Fruit fly (Drosophila melanogaster) whole organism, adult: Measurements from ENCODE around the gene CG5902.

Source experiments
- CG11617 ChIP-seq: fragments of 200-800 bp; sonication (Bioruptor generic); optimal IDR thresholded peaks from 2 replicates; lab custom pipeline; 2017; ENCODE audit warnings: mild to moderate bottlenecking, missing biosample characterization, missing genetic modification reagents, missing genetic modification characterization
- CG12768 ChIP-seq: fragments of 200-800 bp; sonication (Bioruptor generic); optimal IDR thresholded peaks from 2 replicates; lab custom pipeline; 2017; ENCODE audit warnings: missing biosample characterization, missing genetic modification characterization, mild to moderate bottlenecking, moderate library complexity, missing genetic modification reagents
- CG14711 ChIP-seq: fragments of 200-800 bp; sonication (Bioruptor generic); optimal IDR thresholded peaks from 2 replicates; lab custom pipeline; 2018; ENCODE audit warnings: missing biosample characterization, mild to moderate bottlenecking, missing genetic modification characterization, moderate library complexity
- CG1620 ChIP-seq: fragments of 200-800 bp; sonication (Bioruptor generic); optimal IDR thresholded peaks from 2 replicates; lab custom pipeline; 2016; ENCODE audit warnings: missing biosample characterization, missing genetic modification characterization
- CG33017 ChIP-seq: fragments of 200-800 bp; sonication (Bioruptor generic); optimal IDR thresholded peaks from 2 replicates; lab custom pipeline; 2018; ENCODE audit warnings: missing biosample characterization, mild to moderate bottlenecking, missing genetic modification characterization, moderate library complexity
- CG5204 ChIP-seq: fragments of 200-800 bp; sonication (Bioruptor generic); optimal IDR thresholded peaks from 2 replicates; lab custom pipeline; 2016; ENCODE audit warnings: missing biosample characterization, missing genetic modification characterization
- CG7045 ChIP-seq: fragments of 200-800 bp; sonication (Bioruptor generic); optimal IDR thresholded peaks from 2 replicates; lab custom pipeline; 2017; ENCODE audit warnings: missing biosample characterization, mild to moderate bottlenecking, missing genetic modification characterization
- CG7101 ChIP-seq: fragments of 200-800 bp; sonication (Bioruptor generic); optimal IDR thresholded peaks from 2 replicates; lab custom pipeline; 2018; ENCODE audit warnings: missing biosample characterization, mild to moderate bottlenecking, missing genetic modification characterization, moderate library complexity
- Clk ChIP-seq: fragments of 200-800 bp; sonication (Bioruptor generic); optimal IDR thresholded peaks from 2 replicates; lab custom pipeline; 2017; ENCODE audit warnings: missing biosample characterization, missing genetic modification characterization
- Crg-1 ChIP-seq: fragments of 200-800 bp; sonication (Bioruptor generic); optimal IDR thresholded peaks from 2 replicates; lab custom pipeline; 2016; ENCODE audit warnings: missing biosample characterization, missing genetic modification characterization
- Hr96 ChIP-seq: fragments of 200-800 bp; sonication (Bioruptor generic); optimal IDR thresholded peaks from 2 replicates; lab custom pipeline; 2016; ENCODE audit warnings: missing biosample characterization, missing genetic modification characterization
- Mnt ChIP-seq: fragments of 200-800 bp; sonication (Bioruptor generic); optimal IDR thresholded peaks from 2 replicates; lab custom pipeline; 2016; ENCODE audit warnings: missing biosample characterization, mild to moderate bottlenecking, missing genetic modification characterization
- bab1 ChIP-seq: fragments of 200-800 bp; sonication (Bioruptor generic); optimal IDR thresholded peaks from 3 replicates; lab custom pipeline; 2019; ENCODE audit warnings: missing biosample characterization, mild to moderate bottlenecking, missing genetic modification characterization, moderate library complexity
- cic ChIP-seq: fragments of 200-800 bp; sonication (Bioruptor generic); optimal IDR thresholded peaks from 2 replicates; lab custom pipeline; 2017; ENCODE audit warnings: missing biosample characterization, mild to moderate bottlenecking, missing genetic modification characterization, moderate library complexity
- cnc ChIP-seq, 2 experiments: fragments of >200 bp; optimal IDR thresholded peaks; 2 replicates each; lab custom pipeline; 2017
- kay ChIP-seq: fragments of 200-800 bp; sonication (Bioruptor generic); peaks from one replicate; lab custom pipeline; 2016; ENCODE audit warnings: missing biosample characterization, missing genetic modification characterization, borderline replicate concordance
- ovo ChIP-seq: fragments of 200-800 bp; sonication (Bioruptor generic); optimal IDR thresholded peaks from 2 replicates; lab custom pipeline; 2016; ENCODE audit warnings: missing biosample characterization, missing genetic modification characterization
- pad ChIP-seq: fragments of 200-800 bp; sonication (Bioruptor generic); optimal IDR thresholded peaks from 3 replicates; lab custom pipeline; 2017; ENCODE audit warnings: missing biosample characterization, missing genetic modification characterization, mild to moderate bottlenecking, moderate library complexity, missing genetic modification reagents
- tj ChIP-seq: fragments of 200-800 bp; sonication (Bioruptor generic); optimal IDR thresholded peaks from 3 replicates; lab custom pipeline; 2017; ENCODE audit warnings: missing biosample characterization, mild to moderate bottlenecking, missing genetic modification characterization, moderate library complexity
- toe ChIP-seq: fragments of 200-800 bp; sonication (Bioruptor generic); optimal IDR thresholded peaks from 2 replicates; lab custom pipeline; 2016; ENCODE audit warnings: missing biosample characterization, missing genetic modification characterization

The CG5902 gene

dm6 chr3R:23955380-23955779, 31.1 kb upstream of the CG5902 start:
- TF ChIP-seq Hr96 (GFP tag; lab: Kevin White, UChicago), result no peak
- no peak for TF ChIP-seq CG7045 (GFP tag; lab: Kevin White, UChicago)
- TF ChIP-seq CG14711 (tag; lab: Kevin White, UChicago), result no peak
- no peak for TF ChIP-seq CG33017 (tag; lab: Kevin White, UChicago)
- TF ChIP-seq Clk, result no peak
- TF ChIP-seq toe (GFP tag; lab: Kevin White, UChicago), result no peak
- TF ChIP-seq tj (GFP tag; lab: Kevin White, UChicago), result no peak
- TF ChIP-seq kay, result no peak
- no peak for TF ChIP-seq ovo (GFP tag; lab: Kevin White, UChicago)
- no peak for TF ChIP-seq Mnt (GFP tag; lab: Kevin White, UChicago)
- no peak for TF ChIP-seq CG5204 (GFP tag; lab: Kevin White, UChicago)
- TF ChIP-seq CG1620, result no peak
- no peak for TF ChIP-seq bab1 (GFP tag; lab: Kevin White, UChicago)
- TF ChIP-seq CG11617 (GFP tag; lab: Kevin White, UChicago), result no peak
- TF ChIP-seq pad (GFP tag; lab: Kevin White, UChicago), result no peak
- TF ChIP-seq Crg-1 (GFP tag; lab: Kevin White, UChicago), result no peak

- peak; percentile 83 for TF ChIP-seq Clk
- TF ChIP-seq CG12768 (GFP tag; lab: Kevin White, UChicago), result peak; percentile 82
- TF ChIP-seq CG7101 (tag; lab: Kevin White, UChicago), result peak; percentile 88
- peak; percentile 83 for TF ChIP-seq CG7045 (GFP tag; lab: Kevin White, UChicago)
- TF ChIP-seq toe (GFP tag; lab: Kevin White, UChicago), result peak; percentile 93
- TF ChIP-seq CG14711 (tag; lab: Kevin White, UChicago), result peak; percentile 85
- TF ChIP-seq CG11617 (GFP tag; lab: Kevin White, UChicago), result peak; percentile 83
- no peak for TF ChIP-seq kay
- no peak for TF ChIP-seq cnc (optimal IDR thresholded peaks at IDR 0.05; lab: Kevin White, UChicago)
- peak; percentile 81 for TF ChIP-seq ovo (GFP tag; lab: Kevin White, UChicago)
- peak; percentile 84 for TF ChIP-seq Crg-1 (GFP tag; lab: Kevin White, UChicago)
- TF ChIP-seq bab1 (GFP tag; lab: Kevin White, UChicago), result peak; percentile 89
- peak; percentile 79 for TF ChIP-seq Hr96 (GFP tag; lab: Kevin White, UChicago)
- peak; percentile 63 for TF ChIP-seq tj (GFP tag; lab: Kevin White, UChicago)
- TF ChIP-seq CG5204 (GFP tag; lab: Kevin White, UChicago), result peak; percentile 91
- TF ChIP-seq pad (GFP tag; lab: Kevin White, UChicago), result peak; percentile 72
- TF ChIP-seq CG33017 (tag; lab: Kevin White, UChicago), result peak; percentile 73
- TF ChIP-seq Mnt (GFP tag; lab: Kevin White, UChicago), result peak; percentile 88
- peak; percentile 45 for TF ChIP-seq cic
- peak; percentile 91 for TF ChIP-seq CG1620
Observed at dm6 chr3R:23958091-23958838, 28.2 kb upstream of the CG5902 start, which contains the start of the genes GluProRS and AP-1sigma. GluProRS (minus strand) TSS chr3R:23958391. AP-1sigma (plus strand) TSS chr3R:23958651.

dm6 chr3R:23960865-23961264, 25.6 kb upstream of the CG5902 start:
- no peak for TF ChIP-seq CG1620
- TF ChIP-seq CG5204 (GFP tag; lab: Kevin White, UChicago), result no peak

dm6 chr3R:23962781-23963222, 23.6 kb upstream of the CG5902 start, which contains the start of gene CG31140:
CG31140 (plus strand) TSS chr3R:23963180.
- no peak for TF ChIP-seq CG1620
- TF ChIP-seq CG7045 (GFP tag; lab: Kevin White, UChicago), result peak; percentile 20
- no peak for TF ChIP-seq CG7101 (tag; lab: Kevin White, UChicago)
- TF ChIP-seq pad (GFP tag; lab: Kevin White, UChicago), result peak; percentile 71
- peak; percentile 9 for TF ChIP-seq Hr96 (GFP tag; lab: Kevin White, UChicago)

dm6 chr3R:23964913-23965718, 21.3 kb upstream of the CG5902 start:
- TF ChIP-seq CG7101 (tag; lab: Kevin White, UChicago) (no peak), CG7045 (GFP tag; lab: Kevin White, UChicago) (no peak), Clk (no peak), cic (no peak), Crg-1 (GFP tag; lab: Kevin White, UChicago) (no peak), bab1 (GFP tag; lab: Kevin White, UChicago) (no peak)

dm6 chr3R:23969449-23969848, 17.0 kb upstream of the CG5902 start:
- TF ChIP-seq toe (GFP tag; lab: Kevin White, UChicago) (no peak), CG5204 (GFP tag; lab: Kevin White, UChicago) (no peak), Clk (no peak), CG11617 (GFP tag; lab: Kevin White, UChicago) (no peak), pad (GFP tag; lab: Kevin White, UChicago) (no peak), CG1620 (no peak), cic (no peak), kay (no peak), cnc (optimal IDR thresholded peaks at IDR 0.05; lab: Kevin White, UChicago) (no peak), CG12768 (GFP tag; lab: Kevin White, UChicago) (no peak), Hr96 (GFP tag; lab: Kevin White, UChicago) (no peak), bab1 (GFP tag; lab: Kevin White, UChicago) (no peak), Crg-1 (GFP tag; lab: Kevin White, UChicago) (no peak), tj (GFP tag; lab: Kevin White, UChicago) (no peak), ovo (GFP tag; lab: Kevin White, UChicago) (no peak), CG14711 (tag; lab: Kevin White, UChicago) (no peak), CG7045 (GFP tag; lab: Kevin White, UChicago) (no peak), Mnt (GFP tag; lab: Kevin White, UChicago) (no peak), CG7101 (tag; lab: Kevin White, UChicago) (no peak)
